Fruit fly (Drosophila melanogaster): ENCODE results near the gene CycJ.

CycJ gene

dm6 chr3L:3514020-3514419 is 47.8 kb downstream of the CycJ start (continued):
- peak; percentile 81 for TF ChIP-seq cyc (GFP tag; optimal IDR thresholded peaks at IDR 0.05)
- no peak for TF ChIP-seq CG16779 (tag; optimal IDR thresholded peaks at IDR 0.05)
- no peak for TF ChIP-seq Gug (GFP tag; IDR thresholded peaks at IDR 0.05)
- TF ChIP-seq Hr38 (GFP tag; optimal IDR thresholded peaks at IDR 0.05): no peak
- peak; percentile 75 for TF ChIP-seq Eip75B (GFP tag; optimal IDR thresholded peaks at IDR 0.05)
- peak; percentile 40 for TF ChIP-seq Sox15 (GFP tag; optimal IDR thresholded peaks at IDR 0.05)
- TF ChIP-seq lz (GFP tag; optimal IDR thresholded peaks at IDR 0.05): peak; percentile 86
- TF ChIP-seq achi (GFP tag; optimal IDR thresholded peaks at IDR 0.05): peak; percentile 49
- peak; percentile 27 for TF ChIP-seq CG8319 (GFP tag; optimal IDR thresholded peaks at IDR 0.05)
- TF ChIP-seq pdm3 (GFP tag; optimal IDR thresholded peaks at IDR 0.05): peak; percentile 63
- no peak for TF ChIP-seq CG8119 (GFP tag; IDR thresholded peaks at IDR 0.05)
- TF ChIP-seq svp (GFP tag): peak; percentile 94
- peak; percentile 27 for TF ChIP-seq net (GFP tag; optimal IDR thresholded peaks at IDR 0.05)
- TF ChIP-seq Smox (GFP tag; optimal IDR thresholded peaks at IDR 0.05): peak; percentile 83
- peak; percentile 53 for TF ChIP-seq fd59A (GFP tag; optimal IDR thresholded peaks at IDR 0.05)
- TF ChIP-seq topi (GFP tag; optimal IDR thresholded peaks at IDR 0.05): peak; percentile 87
- no peak for TF ChIP-seq CG11762 (GFP tag; optimal IDR thresholded peaks at IDR 0.05; ENCODE audit: insufficient read depth)
- TF ChIP-seq Hr4 (GFP tag; optimal IDR thresholded peaks at IDR 0.05): no peak
- no peak for TF ChIP-seq dac (GFP tag; optimal IDR thresholded peaks at IDR 0.05)
- no peak for TF ChIP-seq CG9139 (GFP tag; optimal IDR thresholded peaks at IDR 0.05)
- TF ChIP-seq Blimp-1 (GFP tag; optimal IDR thresholded peaks at IDR 0.05): peak; percentile 57
- no peak for TF ChIP-seq eg (GFP tag; IDR thresholded peaks at IDR 0.05)
- TF ChIP-seq Lpt (GFP tag; optimal IDR thresholded peaks at IDR 0.05): no peak
- peak; percentile 68 for TF ChIP-seq CG3032 (tag; optimal IDR thresholded peaks at IDR 0.05)
- peak; percentile 61 for TF ChIP-seq CG34406 (GFP tag; optimal IDR thresholded peaks at IDR 0.05)
- peak; percentile 84 for TF ChIP-seq Sox102F (GFP tag; optimal IDR thresholded peaks at IDR 0.05)

DNA sequence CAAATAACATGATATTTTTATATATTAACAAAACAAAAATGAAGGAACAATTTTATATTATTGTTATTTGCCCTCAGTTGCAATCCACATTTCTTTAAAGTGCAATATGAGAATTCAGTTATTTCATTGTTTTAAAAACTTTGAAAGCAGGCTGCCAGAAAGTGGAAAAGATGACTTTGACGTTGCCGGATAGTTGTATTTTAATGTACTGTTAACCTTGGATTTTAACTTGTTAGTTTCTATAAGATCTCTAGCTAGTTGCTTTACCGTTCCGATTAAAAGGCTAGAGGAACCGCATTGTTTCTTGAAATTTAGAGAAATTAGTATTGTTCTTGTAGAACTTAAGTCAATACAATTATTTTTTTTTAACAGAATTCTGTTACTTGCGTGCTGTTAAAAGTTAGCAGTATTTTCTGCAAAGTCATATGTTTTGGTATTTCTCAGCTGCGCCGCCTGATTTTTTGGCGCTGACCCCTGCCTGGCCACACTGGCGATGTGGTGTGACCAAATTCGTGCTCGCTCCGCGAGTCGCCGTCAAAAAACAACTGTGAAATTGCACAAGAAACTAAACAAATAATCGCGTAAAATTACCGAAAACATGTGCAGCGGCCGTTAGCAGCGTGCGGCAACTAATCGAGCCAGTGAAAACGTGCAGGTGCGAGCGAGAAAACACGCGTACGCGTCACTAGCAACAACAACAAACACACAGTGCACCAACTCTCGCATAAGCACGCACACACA is 49.2 kb downstream of the CycJ start, which contains the start of gene Eip63E:
Gene Eip63E (plus strand): TSS at position 472 of the 741 bp plus-strand sequence.
- TF ChIP-seq CG11902 (GFP tag; optimal IDR thresholded peaks at IDR 0.05) (no peak), eg (GFP tag; IDR thresholded peaks at IDR 0.05) (0 out of 3 replicates have a peak, but pooled peaks have one; percentile 38), CG6808 (GFP tag; optimal IDR thresholded peaks at IDR 0.05) (peak; percentile 69), Hr38 (GFP tag; optimal IDR thresholded peaks at IDR 0.05) (no peak), Eip78C (GFP tag) (peak; percentile 19), fd59A (GFP tag; optimal IDR thresholded peaks at IDR 0.05) (no peak), Lpt (GFP tag; optimal IDR thresholded peaks at IDR 0.05) (no peak), Sox102F (GFP tag; optimal IDR thresholded peaks at IDR 0.05) (no peak), CG11294 (GFP tag; IDR thresholded peaks at IDR 0.05) (no peak), CG10631 (GFP tag; optimal IDR thresholded peaks at IDR 0.05) (no peak), Hr39 (GFP tag; optimal IDR thresholded peaks at IDR 0.05) (no peak), fkh (GFP tag; optimal IDR thresholded peaks at IDR 0.05) (peak; percentile 76), fd85E (GFP tag; optimal IDR thresholded peaks at IDR 0.05) (no peak), CG16779 (tag; optimal IDR thresholded peaks at IDR 0.05) (peak; percentile 18), net (GFP tag; optimal IDR thresholded peaks at IDR 0.05) (peak; percentile 35), spab (GFP tag; optimal IDR thresholded peaks at IDR 0.05) (peak; percentile 18), CG6854 (GFP tag; optimal IDR thresholded peaks at IDR 0.05) (peak; percentile 81), lz (GFP tag; optimal IDR thresholded peaks at IDR 0.05) (no peak), Ets96B (tag; optimal IDR thresholded peaks at IDR 0.05) (peak; percentile 13), svp (GFP tag) (no peak), CG11762 (GFP tag; optimal IDR thresholded peaks at IDR 0.05; ENCODE audit: insufficient read depth) (no peak), CG7368 (GFP tag; optimal IDR thresholded peaks at IDR 0.05) (peak; percentile 12), acj6 (GFP tag; optimal IDR thresholded peaks at IDR 0.05) (no peak), ss (GFP tag; optimal IDR thresholded peaks at IDR 0.05) (peak; percentile 53 to 57), topi (GFP tag; optimal IDR thresholded peaks at IDR 0.05) (peak; percentile 17), cyc (GFP tag; optimal IDR thresholded peaks at IDR 0.05) (no peak), Gug (GFP tag; IDR thresholded peaks at IDR 0.05) (no peak), Sox15 (GFP tag; optimal IDR thresholded peaks at IDR 0.05) (no peak), Eip93F (GFP tag; optimal IDR thresholded peaks at IDR 0.05) (no peak), vri (GFP tag; optimal IDR thresholded peaks at IDR 0.05) (peak; percentile 23), pdm3 (GFP tag; optimal IDR thresholded peaks at IDR 0.05) (no peak), dsx (GFP tag; optimal IDR thresholded peaks at IDR 0.05; ENCODE audit: poor library complexity, severe bottlenecking) (peak; percentile 35), Sox14 (GFP tag; optimal IDR thresholded peaks at IDR 0.05) (peak; percentile 25), Ets21C (GFP tag; optimal IDR thresholded peaks at IDR 0.05) (no peak), CG3032 (tag; optimal IDR thresholded peaks at IDR 0.05) (peak; percentile 22), CG9139 (GFP tag; optimal IDR thresholded peaks at IDR 0.05) (peak; percentile 26), CG3919 (GFP tag; optimal IDR thresholded peaks at IDR 0.05) (peak; percentile 45), Smox (GFP tag; optimal IDR thresholded peaks at IDR 0.05) (no peak)

All from whole organism, prepupa.